Worm (Caenorhabditis elegans) whole organism, early embryonic: ENCODE measurements around the gene F18C5.9.
A peak's percentile ranks its signal among the peaks of the same experiment; 100 is the strongest.

Source experiments
- B0310.2 ChIP-seq: sonication (generic microtip); optimal IDR thresholded peaks from 2 replicates; lab custom pipeline; 2016; ENCODE audit warnings: mild to moderate bottlenecking, missing genetic modification characterization, missing compliant biosample characterization
- F13C5.2 ChIP-seq: sonication (generic microtip); optimal IDR thresholded peaks from 2 replicates; lab custom pipeline; 2017; ENCODE audit warnings: mild to moderate bottlenecking, missing genetic modification characterization, inconsistent platforms, missing compliant biosample characterization
- aly-1 ChIP-seq: sonication (generic microtip); optimal IDR thresholded peaks from 2 replicates; lab custom pipeline; 2016; ENCODE audit warnings: missing genetic modification characterization, missing compliant biosample characterization
- ama-1 ChIP-seq: fragments of 150-350 bp; optimal IDR thresholded peaks from 2 replicates; lab custom pipeline; 2014
- ceh-13 ChIP-seq: fragments of 200-800 bp; sonication (Bioruptor generic); optimal IDR thresholded peaks from 2 replicates; lab custom pipeline; 2018; ENCODE audit warnings: mild to moderate bottlenecking, missing genetic modification characterization, missing compliant biosample characterization
- ceh-36 ChIP-seq: sonication (generic microtip); optimal IDR thresholded peaks from 2 replicates; lab custom pipeline; 2016; ENCODE audit warnings: missing genetic modification characterization, inconsistent platforms, missing compliant biosample characterization
- ets-7 ChIP-seq: sonication (generic microtip); optimal IDR thresholded peaks from 2 replicates; lab custom pipeline; 2016; ENCODE audit warnings: missing genotype, missing genetic modification characterization, missing compliant biosample characterization
- flt-1 ChIP-seq: fragments of 200-800 bp; sonication (Bioruptor generic); IDR thresholded peaks from 2 replicates; pipeline ENCODE4 v1.3.6; 2022; ENCODE audit warnings: missing genetic modification characterization, missing compliant biosample characterization
- hmbx-1 ChIP-seq: sonication (generic microtip); optimal IDR thresholded peaks from 2 replicates; lab custom pipeline; 2016; ENCODE audit warnings: mild to moderate bottlenecking, missing genetic modification characterization, missing compliant biosample characterization
- hmg-4 ChIP-seq: fragments of 200-800 bp; sonication (Bioruptor generic); optimal IDR thresholded peaks from 2 replicates; lab custom pipeline; 2018; ENCODE audit warnings: mild to moderate bottlenecking, missing genetic modification characterization, missing compliant biosample characterization
- hnd-1 ChIP-seq: sonication (generic microtip); optimal IDR thresholded peaks from 2 replicates; lab custom pipeline; 2016; ENCODE audit warnings: missing genetic modification characterization, missing compliant biosample characterization
- pes-1 ChIP-seq: fragments of 200-800 bp; sonication (Bioruptor generic); IDR thresholded peaks from 2 replicates; pipeline ENCODE4 v1.3.6; 2022; ENCODE audit warnings: missing genetic modification reagents, missing genetic modification characterization, missing compliant biosample characterization
- scrt-1 ChIP-seq: fragments of 200-800 bp; sonication (Bioruptor generic); IDR thresholded peaks from 2 replicates; pipeline ENCODE4 v1.3.6; 2022; ENCODE audit warnings: missing genetic modification characterization, missing compliant biosample characterization
- sea-1 ChIP-seq: fragments of 200-800 bp; sonication (Bioruptor generic); conservative IDR thresholded peaks from 2 replicates; pipeline ENCODE4 v1.3.6; 2022; ENCODE audit warnings: missing genetic modification characterization, missing compliant biosample characterization
- tbx-11 ChIP-seq: fragments of 200-800 bp; sonication (Bioruptor generic); IDR thresholded peaks from 2 replicates; pipeline ENCODE4 v1.3.6; 2022; ENCODE audit warnings: missing genetic modification characterization, missing compliant biosample characterization
- tbx-37 ChIP-seq: fragments of 200-800 bp; sonication (Bioruptor generic); conservative IDR thresholded peaks from 2 replicates; pipeline ENCODE4 v1.3.6; 2022; ENCODE audit warnings: missing genetic modification reagents, missing genetic modification characterization, missing compliant biosample characterization
- tra-4 ChIP-seq: sonication (generic microtip); optimal IDR thresholded peaks from 2 replicates; lab custom pipeline; 2017; ENCODE audit warnings: missing genetic modification characterization, missing compliant biosample characterization

Gene F18C5.9

DNA sequence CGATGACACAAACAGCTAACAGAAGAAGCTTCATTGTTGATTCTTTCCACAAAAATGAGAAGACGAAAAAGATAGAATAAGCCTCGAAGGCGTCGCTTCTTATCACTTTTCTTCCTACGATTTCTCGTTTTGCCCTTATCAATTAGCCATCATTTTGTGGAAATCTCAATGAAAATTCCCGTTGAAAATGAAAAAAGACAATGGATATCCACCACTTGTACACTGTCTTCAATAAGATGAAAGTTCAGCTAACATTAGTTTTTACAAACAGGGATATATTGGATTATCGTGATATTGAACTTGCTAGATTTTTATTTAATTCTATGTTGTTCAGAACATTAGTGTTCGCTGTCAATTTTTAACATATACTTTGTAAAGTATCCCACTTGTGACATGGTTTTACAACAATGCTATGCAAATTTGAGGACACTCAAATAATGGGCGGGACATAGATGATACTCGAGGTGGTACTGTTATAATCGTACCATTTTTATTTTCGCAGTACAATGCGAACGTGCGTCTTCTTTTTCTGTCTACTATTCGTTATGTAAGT lies at the start of gene F18C5.9, which contains the start of gene F18C5.5:
TSS of gene F18C5.9 (plus strand) at position 503 of the 553 bp plus-strand sequence.
TSS of gene F18C5.5 (minus strand) at position 101 of the 553 bp plus-strand sequence.
- no peak for TF ChIP-seq ama-1
- no peak for TF ChIP-seq hmg-4 (GFP tag; lab: Kevin White, UChicago)
- TF ChIP-seq ceh-13: no peak
- TF ChIP-seq aly-1: no peak
- no peak for TF ChIP-seq hnd-1
- TF ChIP-seq B0310.2 (tag; lab: Kevin White, UChicago): no peak
- no peak for TF ChIP-seq sea-1 (GFP tag; lab: Robert Waterston, UW)
- TF ChIP-seq scrt-1 (GFP tag; lab: Robert Waterston, UW): no peak
- no peak for TF ChIP-seq F13C5.2 (tag; lab: Kevin White, UChicago)
- no peak for TF ChIP-seq hmbx-1
- TF ChIP-seq tbx-11 (GFP tag; lab: Robert Waterston, UW): no peak
- TF ChIP-seq ets-7 (tag; lab: Kevin White, UChicago): no peak
- no peak for TF ChIP-seq tbx-37
- TF ChIP-seq pes-1: no peak
- TF ChIP-seq ceh-36 (tag; lab: Kevin White, UChicago): no peak
- no peak for TF ChIP-seq flt-1 (GFP tag; lab: Robert Waterston, UW)
- no peak for TF ChIP-seq tra-4 (tag; lab: Kevin White, UChicago)

ce11 chrII:6519703-6520102 lies 47.2 kb upstream of the F18C5.9 start:
- TF ChIP-seq ceh-36 (tag; lab: Kevin White, UChicago): no peak
- no peak for TF ChIP-seq B0310.2 (tag; lab: Kevin White, UChicago)
- TF ChIP-seq flt-1 (GFP tag; lab: Robert Waterston, UW): no peak
- TF ChIP-seq tbx-11 (GFP tag; lab: Robert Waterston, UW): no peak
- TF ChIP-seq scrt-1 (GFP tag; lab: Robert Waterston, UW): no peak
- TF ChIP-seq pes-1: no peak
- no peak for TF ChIP-seq tbx-37
- no peak for TF ChIP-seq F13C5.2 (tag; lab: Kevin White, UChicago)
- no peak for TF ChIP-seq ets-7 (tag; lab: Kevin White, UChicago)
- no peak for TF ChIP-seq hmbx-1
- no peak for TF ChIP-seq ceh-13
- no peak for TF ChIP-seq ama-1

- no peak for TF ChIP-seq ceh-36 (tag; lab: Kevin White, UChicago)
- TF ChIP-seq ceh-13: no peak
- TF ChIP-seq tra-4 (tag; lab: Kevin White, UChicago): no peak
Observed at ce11 chrII:6520103-6520502, 46.8 kb upstream of the F18C5.9 start.

DNA sequence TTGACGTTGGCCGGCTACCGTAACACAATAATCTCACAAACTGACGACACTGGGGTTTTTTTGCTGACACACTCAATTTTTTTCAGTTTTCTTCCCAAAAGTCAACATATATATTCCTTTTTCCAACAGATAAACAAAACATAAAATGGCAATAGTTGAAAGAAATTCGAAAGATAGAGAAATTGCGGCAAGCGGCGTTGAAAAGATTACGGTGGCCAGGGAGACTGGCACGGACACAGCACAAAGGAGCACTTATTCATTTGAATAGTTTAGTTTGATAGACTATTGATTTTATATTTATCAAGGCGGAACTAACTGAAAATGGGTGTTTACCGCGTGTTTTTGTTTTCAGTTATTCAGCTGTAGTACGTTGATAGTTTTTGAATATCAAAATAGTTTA lies 45.6 kb upstream of the F18C5.9 start, which contains the start of gene toe-2:
TSS of gene toe-2 (minus strand) at position 70 of the 400 bp plus-strand sequence.
- no peak for TF ChIP-seq ets-7 (tag; lab: Kevin White, UChicago)
- no peak for TF ChIP-seq ceh-36 (tag; lab: Kevin White, UChicago)
- TF ChIP-seq tbx-37: no peak

DNA sequence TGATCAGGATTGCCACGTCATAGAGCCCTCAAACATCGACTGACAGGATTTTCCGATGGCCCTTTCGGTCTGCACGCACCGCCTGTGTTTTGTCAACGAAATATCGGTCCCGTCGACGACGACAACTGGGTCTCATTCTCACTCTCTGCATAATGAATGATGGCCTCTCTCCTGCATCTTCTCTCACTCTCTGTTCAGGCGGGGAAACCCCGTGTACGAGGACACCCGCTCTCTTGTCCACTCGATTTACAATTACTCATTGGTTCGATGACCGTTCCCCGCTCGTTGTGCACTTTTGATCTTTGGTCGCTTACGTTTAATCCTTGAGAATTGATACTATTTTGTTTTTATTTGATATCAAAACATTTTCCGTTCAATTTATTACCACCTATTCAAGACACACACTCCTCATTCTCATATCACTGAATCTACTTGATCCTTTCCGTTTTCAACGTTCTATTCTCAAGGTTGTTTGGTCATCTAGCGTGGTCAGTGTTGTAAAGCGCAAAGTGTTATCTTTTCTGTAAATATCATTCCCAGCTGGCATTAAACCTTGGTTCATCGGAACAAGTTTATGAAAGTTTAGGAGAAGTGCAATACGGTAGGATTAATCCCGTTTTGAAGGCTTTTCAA lies 44.2 kb upstream of the F18C5.9 start:
- no peak for TF ChIP-seq tra-4 (tag; lab: Kevin White, UChicago)
- no peak for TF ChIP-seq hnd-1
- no peak for TF ChIP-seq B0310.2 (tag; lab: Kevin White, UChicago)
- no peak for TF ChIP-seq hmbx-1
- 0 out of 2 replicates have a peak, but pooled peaks have one; percentile 36 for TF ChIP-seq sea-1 (GFP tag; lab: Robert Waterston, UW)
- no peak for TF ChIP-seq ama-1
- TF ChIP-seq ceh-13: no peak
- TF ChIP-seq ets-7 (tag; lab: Kevin White, UChicago): no peak
- TF ChIP-seq aly-1: peak; percentile 53
- TF ChIP-seq hmg-4 (GFP tag; lab: Kevin White, UChicago): peak; percentile 80
- no peak for TF ChIP-seq pes-1
- TF ChIP-seq scrt-1 (GFP tag; lab: Robert Waterston, UW): no peak
- TF ChIP-seq flt-1 (GFP tag; lab: Robert Waterston, UW): 0 out of 2 replicates have a peak, but pooled peaks have one; percentile 23

DNA sequence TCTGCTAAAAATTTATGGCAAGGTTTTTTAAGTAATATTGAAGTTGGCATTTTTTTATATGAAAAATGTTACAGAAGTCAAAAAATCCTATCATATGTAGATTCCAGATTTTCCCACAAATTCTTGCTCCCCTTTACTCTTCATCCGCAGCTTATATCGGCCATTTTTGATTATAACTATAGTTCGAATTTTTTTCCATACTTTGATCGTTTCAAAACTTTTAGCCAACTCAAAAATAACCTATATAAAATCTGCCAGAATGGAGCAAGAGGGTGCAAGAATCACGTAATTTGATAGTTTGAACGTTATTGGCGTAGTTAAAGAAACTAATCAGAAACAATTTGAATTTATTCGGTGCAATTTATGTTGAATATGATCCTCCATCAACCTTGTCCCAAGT lies 43.0 kb upstream of the F18C5.9 start:
- TF ChIP-seq F13C5.2 (tag; lab: Kevin White, UChicago) (no peak), sea-1 (GFP tag; lab: Robert Waterston, UW) (no peak), aly-1 (no peak), tbx-11 (GFP tag; lab: Robert Waterston, UW) (no peak), tbx-37 (no peak), hmg-4 (GFP tag; lab: Kevin White, UChicago) (no peak), B0310.2 (tag; lab: Kevin White, UChicago) (no peak), ama-1 (no peak), flt-1 (GFP tag; lab: Robert Waterston, UW) (no peak), scrt-1 (GFP tag; lab: Robert Waterston, UW) (no peak), pes-1 (no peak)

DNA sequence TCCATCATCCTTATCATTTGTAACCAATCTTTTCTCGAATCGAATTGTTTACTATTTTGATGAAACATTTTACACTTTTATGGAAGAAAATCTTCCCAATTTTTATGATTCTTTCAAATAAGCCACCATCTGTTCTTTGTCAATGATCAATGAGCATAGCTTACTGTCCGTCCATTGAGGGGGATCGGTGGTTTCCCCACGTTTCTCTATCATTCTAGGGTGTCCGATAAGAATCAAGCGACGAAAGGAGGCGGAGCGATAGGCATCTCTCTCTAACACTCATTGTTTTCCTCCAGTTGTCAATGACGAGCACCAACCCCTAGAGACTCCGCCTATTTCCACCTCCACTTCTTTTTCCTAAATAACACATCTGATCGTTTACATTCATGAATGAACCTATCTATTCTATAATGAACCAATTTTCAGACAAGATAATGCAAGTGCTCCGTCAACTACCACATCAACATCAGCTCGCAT lies 42.4 kb upstream of the F18C5.9 start, which contains the start of gene C56E6.2:
TSS of gene C56E6.2 (plus strand) at position 427 of the 477 bp plus-strand sequence.
- TF ChIP-seq tbx-11 (GFP tag; lab: Robert Waterston, UW): no peak
- TF ChIP-seq flt-1 (GFP tag; lab: Robert Waterston, UW): no peak

ce11 chrII:6526136-6526684 lies 40.7 kb upstream of the F18C5.9 start:
- TF ChIP-seq aly-1 (no peak), hmbx-1 (no peak), flt-1 (GFP tag; lab: Robert Waterston, UW) (no peak), tbx-37 (no peak), hnd-1 (no peak), scrt-1 (GFP tag; lab: Robert Waterston, UW) (no peak)
